Worm (Caenorhabditis elegans): ENCODE results near the gene srh-113.

Gene srh-113

ce11 chrV:17241278-17241661 is 28.4 kb downstream of the srh-113 start:
- no peak for TF ChIP-seq unc-39 (tag; optimal IDR thresholded peaks at IDR 0.05)
- TF ChIP-seq cnd-1 (tag; optimal IDR thresholded peaks at IDR 0.05) = no peak
- no peak for TF ChIP-seq ztf-11 (tag; optimal IDR thresholded peaks at IDR 0.05)
- no peak for TF ChIP-seq nhr-28 (tag; optimal IDR thresholded peaks at IDR 0.05)
- TF ChIP-seq sem-2 (GFP tag; optimal IDR thresholded peaks at IDR 0.05) = no peak
- TF ChIP-seq tbx-8 (GFP tag; optimal IDR thresholded peaks at IDR 0.05) = no peak

DNA sequence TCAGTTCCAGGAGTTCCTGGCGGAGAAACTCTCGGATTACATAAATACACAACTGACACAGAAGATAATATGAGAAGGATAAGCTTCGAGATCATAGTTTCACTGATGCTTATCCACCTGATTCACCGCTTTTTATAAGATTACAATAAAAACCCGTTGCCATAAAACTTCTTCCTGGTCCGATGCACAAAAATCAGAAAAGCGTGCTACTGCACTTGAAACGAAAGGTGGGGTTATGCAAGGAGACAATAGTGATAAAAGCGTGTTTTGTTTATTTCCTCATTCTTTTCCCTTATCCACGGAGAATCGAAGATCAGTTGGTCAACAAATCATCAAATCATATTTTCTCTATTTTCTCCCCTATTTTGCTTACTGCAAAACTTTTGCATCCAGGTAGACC is 29.7 kb downstream of the srh-113 start, which contains the start of gene Y68A4B.3:
Y68A4B.3 (minus strand) TSS at position 101 of the 400 bp plus-strand sequence.
- TF ChIP-seq flh-1 (GFP tag; optimal IDR thresholded peaks at IDR 0.05) (no peak), unc-120 (tag; optimal IDR thresholded peaks at IDR 0.05; ENCODE audit: poor library complexity, severe bottlenecking) (no peak), mls-2 (tag; optimal IDR thresholded peaks at IDR 0.05) (no peak)

- TF ChIP-seq ceh-39 (tag; optimal IDR thresholded peaks at IDR 0.05) (no peak), ham-2 (GFP tag; optimal IDR thresholded peaks at IDR 0.05) (no peak), M03D4.4 (tag; optimal IDR thresholded peaks at IDR 0.05) (no peak), elt-1 (tag; optimal IDR thresholded peaks at IDR 0.05; ENCODE audit: borderline replicate concordance, insufficient read depth) (no peak)
Observed at ce11 chrV:17243016-17243415, 30.2 kb downstream of the srh-113 start.

DNA sequence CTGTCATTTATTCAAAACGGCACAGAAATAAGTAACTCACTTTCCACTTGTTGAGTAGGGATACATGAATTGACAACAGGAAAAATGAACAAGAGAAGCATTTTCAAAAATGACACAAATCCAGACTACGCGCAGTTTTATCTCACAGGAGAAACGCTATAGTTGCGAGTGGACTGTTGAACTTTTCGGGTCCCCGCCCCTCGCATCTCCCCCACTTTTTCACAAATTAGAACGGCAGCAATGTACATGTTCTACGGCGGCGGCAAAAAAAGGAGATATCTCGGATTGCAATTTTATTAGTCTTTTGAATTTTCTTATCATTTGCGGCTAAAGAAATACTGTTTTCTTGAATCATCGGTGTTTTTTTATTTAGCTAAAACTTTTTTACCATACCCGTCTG is 32.6 kb downstream of the srh-113 start, which contains the start of gene clec-242:
clec-242 (minus strand) TSS at position 101 of the 400 bp plus-strand sequence.
- no peak for TF ChIP-seq drap-1 (GFP tag; optimal IDR thresholded peaks at IDR 0.05)
- TF ChIP-seq hlh-1 (tag; optimal IDR thresholded peaks at IDR 0.05) = no peak
- no peak for TF ChIP-seq ham-2 (GFP tag; optimal IDR thresholded peaks at IDR 0.05)
- TF ChIP-seq snpc-4 (tag; optimal IDR thresholded peaks at IDR 0.05) = no peak
- no peak for TF ChIP-seq nhr-28 (tag; optimal IDR thresholded peaks at IDR 0.05)
- no peak for TF ChIP-seq nhr-237 (tag; optimal IDR thresholded peaks at IDR 0.05)

ce11 chrV:17248915-17249314 is 36.1 kb downstream of the srh-113 start, which contains the start of gene clec-243:
Gene clec-243, minus strand, starts transcription at chrV:17249015.
- TF ChIP-seq pha-4 (tag; optimal IDR thresholded peaks at IDR 0.05) (no peak), sem-2 (GFP tag; optimal IDR thresholded peaks at IDR 0.05) (no peak), mep-1 (tag; optimal IDR thresholded peaks at IDR 0.05) (no peak), nhr-28 (tag; optimal IDR thresholded peaks at IDR 0.05) (no peak), nhr-2 (tag; optimal IDR thresholded peaks at IDR 0.05) (no peak), zip-8 (tag; optimal IDR thresholded peaks at IDR 0.05) (no peak), unc-39 (tag; optimal IDR thresholded peaks at IDR 0.05) (no peak), ceh-39 (tag; optimal IDR thresholded peaks at IDR 0.05) (no peak), unc-120 (tag; optimal IDR thresholded peaks at IDR 0.05; ENCODE audit: poor library complexity, severe bottlenecking) (no peak), drap-1 (GFP tag; optimal IDR thresholded peaks at IDR 0.05) (no peak)

- TF ChIP-seq nhr-237 (tag; optimal IDR thresholded peaks at IDR 0.05) = no peak
- TF ChIP-seq cnd-1 (tag; optimal IDR thresholded peaks at IDR 0.05) = no peak
- no peak for TF ChIP-seq pha-4 (tag; optimal IDR thresholded peaks at IDR 0.05)
- no peak for TF ChIP-seq tbx-8 (GFP tag; optimal IDR thresholded peaks at IDR 0.05)
- no peak for TF ChIP-seq ceh-39 (tag; optimal IDR thresholded peaks at IDR 0.05)
- TF ChIP-seq ceh-83 (GFP tag; optimal IDR thresholded peaks at IDR 0.05) = no peak
- TF ChIP-seq mls-2 (tag; optimal IDR thresholded peaks at IDR 0.05) = no peak
- no peak for TF ChIP-seq M03D4.4 (tag; optimal IDR thresholded peaks at IDR 0.05)
- no peak for TF ChIP-seq blmp-1 (tag; optimal IDR thresholded peaks at IDR 0.05)
- TF ChIP-seq ham-2 (GFP tag; optimal IDR thresholded peaks at IDR 0.05) = no peak
- TF ChIP-seq flh-1 (GFP tag; optimal IDR thresholded peaks at IDR 0.05) = no peak
- TF ChIP-seq unc-62 (GFP tag; optimal IDR thresholded peaks at IDR 0.05) = no peak
- no peak for TF ChIP-seq elt-1 (tag; optimal IDR thresholded peaks at IDR 0.05; ENCODE audit: borderline replicate concordance, insufficient read depth)
- no peak for TF ChIP-seq bed-3 (GFP tag; optimal IDR thresholded peaks at IDR 0.05)
- TF ChIP-seq nhr-12 (tag; optimal IDR thresholded peaks at IDR 0.05) = no peak
- TF ChIP-seq ces-1 (GFP tag; optimal IDR thresholded peaks at IDR 0.05) = no peak
Observed at ce11 chrV:17251364-17251961, 38.6 kb downstream of the srh-113 start, which contains the start of gene Y61B8A.6. Gene Y61B8A.6, plus strand, starts transcription at chrV:17251911.

Measured in whole organism, mixed stage, embryonic.